Worm (Caenorhabditis elegans) whole organism, late embryonic: ENCODE measurements around the gene gcc-1.

Experiments
- ceh-22 ChIP-seq: sonication (generic microtip); optimal IDR thresholded peaks from 2 replicates; lab custom pipeline; 2017; ENCODE audit warnings: missing biosample characterization, missing genetic modification characterization
- che-1 ChIP-seq: sonication (generic microtip); optimal IDR thresholded peaks from 2 replicates; lab custom pipeline; 2016; ENCODE audit warnings: mild to moderate bottlenecking, missing genetic modification characterization, missing compliant biosample characterization
- dve-1 ChIP-seq: sonication (generic microtip); optimal IDR thresholded peaks from 2 replicates; lab custom pipeline; 2017; ENCODE audit warnings: antibody characterized with exemption, mild to moderate bottlenecking, missing genetic modification characterization, missing compliant biosample characterization
- fkh-10 ChIP-seq: fragments of 150-350 bp; optimal IDR thresholded peaks from 2 replicates; lab custom pipeline; 2014; ENCODE audit warnings: missing biosample characterization, missing genetic modification reagents, missing genetic modification characterization
- gmeb-2 ChIP-seq: sonication (generic microtip); optimal IDR thresholded peaks from 2 replicates; lab custom pipeline; 2016; ENCODE audit warnings: missing genetic modification characterization, inconsistent platforms, missing compliant biosample characterization
- mec-3 ChIP-seq: sonication (generic microtip); optimal IDR thresholded peaks from 2 replicates; lab custom pipeline; 2016; ENCODE audit warnings: borderline replicate concordance, missing genetic modification characterization, missing compliant biosample characterization
- nfya-1 ChIP-seq: sonication (generic microtip); optimal IDR thresholded peaks from 2 replicates; lab custom pipeline; 2017; ENCODE audit warnings: missing genetic modification characterization, mild to moderate bottlenecking, missing compliant biosample characterization, antibody characterized with exemption, moderate library complexity
- nhr-11 ChIP-seq: fragments of 150-350 bp; optimal IDR thresholded peaks from 2 replicates; lab custom pipeline; 2014; ENCODE audit warnings: missing biosample characterization, missing genetic modification characterization
- pqm-1 ChIP-seq: sonication (generic microtip); optimal IDR thresholded peaks from 2 replicates; lab custom pipeline; 2016; ENCODE audit warnings: missing genetic modification characterization, missing compliant biosample characterization
- unc-86 ChIP-seq: sonication (generic microtip); optimal IDR thresholded peaks from 2 replicates; lab custom pipeline; 2016; ENCODE audit warnings: missing genetic modification characterization, missing compliant biosample characterization

DNA sequence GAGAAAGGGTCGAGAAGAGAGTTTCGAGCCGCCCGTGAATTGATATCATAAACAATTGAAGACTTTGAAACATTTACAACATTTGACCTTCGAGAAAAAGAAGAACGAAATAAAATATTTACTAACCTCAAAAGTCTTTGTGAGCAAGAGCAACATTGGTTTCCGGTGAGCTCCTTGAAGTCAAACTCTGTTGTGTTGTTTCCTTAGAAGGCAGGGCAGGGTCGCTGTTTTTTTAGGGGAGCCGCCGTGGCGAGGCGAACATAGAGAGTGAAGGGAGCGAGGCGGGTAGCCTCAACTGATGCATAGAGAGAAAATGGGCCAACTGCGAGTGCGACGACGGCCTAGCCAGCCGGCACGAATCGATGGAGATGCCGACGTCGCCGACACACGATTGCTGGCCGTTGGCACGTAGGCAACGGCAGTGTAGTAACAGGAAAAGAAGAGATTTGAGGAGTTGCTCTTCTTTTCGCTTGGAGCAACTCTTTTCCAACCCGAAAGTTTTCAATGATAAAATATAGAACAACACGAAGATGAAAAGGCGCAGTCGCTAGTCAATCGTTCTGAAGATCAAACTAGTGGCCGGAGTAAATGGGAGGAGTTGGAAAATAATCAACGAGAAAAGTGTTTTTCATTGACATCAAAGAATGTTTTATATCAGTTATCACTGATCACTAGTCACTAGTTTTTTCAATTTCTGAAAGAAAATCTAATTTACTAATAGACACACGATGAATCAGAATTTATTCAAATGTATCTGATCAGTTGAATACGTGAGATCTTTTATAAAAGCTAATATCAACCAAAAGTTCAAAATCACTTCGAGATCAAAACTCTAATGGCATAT lies 43.5 kb upstream of the gcc-1 start, which contains the start of gene mai-1:
- TF ChIP-seq dve-1 (tag; lab: Kevin White, UChicago) (no peak), nfya-1 (peak; percentile 51), unc-86 (tag; lab: Kevin White, UChicago) (no peak), ceh-22 (tag; lab: Kevin White, UChicago) (no peak), mec-3 (no peak), pqm-1 (tag; lab: Kevin White, UChicago) (no peak), che-1 (tag; lab: Kevin White, UChicago) (no peak), fkh-10 (GFP tag; lab: Kevin White, UChicago) (no peak), gmeb-2 (no peak), nhr-11 (tag; lab: Kevin White, UChicago) (no peak)
